Fruit fly (Drosophila melanogaster) whole organism, embryonic: ENCODE measurements around the gene Hsp70Aa.

Experiments used
- ATbp ChIP-seq: fragments of 200-800 bp; sonication (Bioruptor generic); optimal IDR thresholded peaks from 2 replicates; lab custom pipeline; 2017; ENCODE audit warnings: missing biosample characterization, mild to moderate bottlenecking, missing genetic modification characterization, missing genetic modification reagents
- CG10267 ChIP-seq: fragments of 200-800 bp; sonication (Bioruptor generic); optimal IDR thresholded peaks from 2 replicates; lab custom pipeline; 2018; ENCODE audit warnings: missing biosample characterization, mild to moderate bottlenecking, missing genetic modification characterization, moderate library complexity
- CG11093 ChIP-seq: fragments of 200-800 bp; sonication (Bioruptor generic); IDR thresholded peaks from 3 replicates; pipeline ENCODE4 v1.3.6; 2022; ENCODE audit warnings: missing biosample characterization, missing genetic modification characterization
- CG11504 ChIP-seq: fragments of 200-800 bp; sonication (Bioruptor generic); optimal IDR thresholded peaks from 3 replicates; lab custom pipeline; 2019; ENCODE audit warnings: missing biosample characterization, mild to moderate bottlenecking, missing genetic modification characterization, moderate library complexity
- CG11723 ChIP-seq: fragments of 200-800 bp; sonication (Bioruptor generic); optimal IDR thresholded peaks from 2 replicates; lab custom pipeline; 2017; ENCODE audit warnings: missing biosample characterization, mild to moderate bottlenecking, missing genetic modification characterization
- CG1233 ChIP-seq: fragments of 200-800 bp; sonication (Bioruptor generic); optimal IDR thresholded peaks from 4 replicates; lab custom pipeline; 2018; ENCODE audit warnings: missing biosample characterization, mild to moderate bottlenecking, missing genetic modification characterization
- CG12391 ChIP-seq: fragments of 200-800 bp; sonication (Bioruptor generic); optimal IDR thresholded peaks from 3 replicates; lab custom pipeline; 2018; ENCODE audit warnings: missing biosample characterization, mild to moderate bottlenecking, missing genetic modification characterization, moderate library complexity
- CG12942 ChIP-seq: fragments of 200-800 bp; sonication (Bioruptor generic); optimal IDR thresholded peaks from 3 replicates; lab custom pipeline; 2016; ENCODE audit warnings: missing biosample characterization, missing genetic modification characterization
- CG14710 ChIP-seq: fragments of 200-800 bp; sonication (Bioruptor generic); optimal IDR thresholded peaks from 3 replicates; lab custom pipeline; 2019; ENCODE audit warnings: missing biosample characterization, mild to moderate bottlenecking, missing genetic modification characterization, moderate library complexity
- CG14965 ChIP-seq: fragments of 200-800 bp; sonication (Bioruptor generic); optimal IDR thresholded peaks from 2 replicates; lab custom pipeline; 2016; ENCODE audit warnings: missing biosample characterization, missing genetic modification characterization, borderline replicate concordance
- CG18262 ChIP-seq: fragments of 200-800 bp; optimal IDR thresholded peaks from 3 replicates; lab custom pipeline; 2019; ENCODE audit warnings: missing biosample characterization, mild to moderate bottlenecking, missing genetic modification characterization, moderate library complexity
- CG2712 ChIP-seq: fragments of 200-800 bp; optimal IDR thresholded peaks from 3 replicates; lab custom pipeline; 2019; ENCODE audit warnings: missing biosample characterization, mild to moderate bottlenecking, missing genetic modification characterization, moderate library complexity
- CG31365 ChIP-seq: fragments of 200-800 bp; sonication (Bioruptor generic); optimal IDR thresholded peaks from 2 replicates; lab custom pipeline; 2018; ENCODE audit warnings: missing biosample characterization, mild to moderate bottlenecking, missing genetic modification characterization
- CG31441 ChIP-seq: fragments of 200-800 bp; sonication (Bioruptor generic); IDR thresholded peaks from 2 replicates; pipeline ENCODE4 v1.3.6; 2022; ENCODE audit warnings: missing biosample characterization, missing genetic modification characterization
- CG3995 ChIP-seq: fragments of 200-800 bp; sonication (Bioruptor generic); optimal IDR thresholded peaks from 3 replicates; lab custom pipeline; 2016; ENCODE audit warnings: missing biosample characterization, missing genetic modification characterization
- Chrac-16 ChIP-seq: fragments of 200-800 bp; sonication (Bioruptor generic); optimal IDR thresholded peaks from 3 replicates; lab custom pipeline; 2016; ENCODE audit warnings: missing biosample characterization, missing genetic modification characterization
- D19B ChIP-seq: fragments of 200-800 bp; sonication (Bioruptor generic); optimal IDR thresholded peaks from 2 replicates; lab custom pipeline; 2017; ENCODE audit warnings: missing biosample characterization, mild to moderate bottlenecking, missing genetic modification characterization
- Dll ChIP-seq: fragments of 200-800 bp; sonication (Bioruptor generic); IDR thresholded peaks from 4 replicates; pipeline ENCODE4 v1.3.6; 2022; ENCODE audit warnings: missing biosample characterization, missing genetic modification characterization; ENCODE audit not compliant: partially characterized antibody
- Drgx ChIP-seq: fragments of 200-800 bp; sonication (Bioruptor generic); IDR thresholded peaks from 2 replicates; pipeline ENCODE4 v1.3.6; 2022; ENCODE audit warnings: missing biosample characterization, missing genetic modification characterization
- E2f1 ChIP-seq: fragments of 200-800 bp; sonication (Bioruptor generic); IDR thresholded peaks from 2 replicates; pipeline ENCODE4 v1.3.6; 2022; ENCODE audit warnings: missing biosample characterization, missing genetic modification characterization
- Hr3 ChIP-seq: fragments of 200-800 bp; sonication (Bioruptor generic); optimal IDR thresholded peaks from 3 replicates; lab custom pipeline; 2016; ENCODE audit warnings: missing biosample characterization, missing genetic modification characterization
- NK7.1 ChIP-seq: fragments of 200-800 bp; sonication (Bioruptor generic); optimal IDR thresholded peaks from 3 replicates; lab custom pipeline; 2016; ENCODE audit warnings: missing biosample characterization, missing genetic modification characterization
- Nf-YB ChIP-seq: fragments of 200-800 bp; sonication (Bioruptor generic); optimal IDR thresholded peaks from 3 replicates; lab custom pipeline; 2019; ENCODE audit warnings: missing biosample characterization, mild to moderate bottlenecking, missing genetic modification characterization, moderate library complexity
- Ptx1 ChIP-seq: fragments of 200-800 bp; sonication (Bioruptor generic); IDR thresholded peaks from 2 replicates; pipeline ENCODE4 v1.3.6; 2022; ENCODE audit warnings: missing biosample characterization, missing genetic modification characterization
- Sox102F ChIP-seq: fragments of 200-800 bp; sonication (Bioruptor generic); optimal IDR thresholded peaks from 2 replicates; lab custom pipeline; 2018; ENCODE audit warnings: missing biosample characterization, mild to moderate bottlenecking, missing genetic modification characterization, moderate library complexity
- Trl ChIP-seq, 3 experiments: fragments of >200 bp in 2 of 3; fragments of 200-800 bp in 1 of 3; sonication (Bioruptor generic) in 1 of 3; optimal IDR thresholded peaks; 2 replicates in 1 of 3; 3 replicates in 2 of 3; lab custom pipeline; 2016 to 2017; ENCODE audit warnings: missing biosample characterization in 1 of 3, missing genetic modification characterization in 1 of 3
- chinmo ChIP-seq: fragments of 200-800 bp; sonication (Bioruptor generic); IDR thresholded peaks from 4 replicates; pipeline ENCODE4 v1.3.6; 2022; ENCODE audit warnings: missing biosample characterization, missing genetic modification characterization; ENCODE audit not compliant: partially characterized antibody
- crc ChIP-seq: fragments of 200-800 bp; sonication (Bioruptor generic); optimal IDR thresholded peaks from 2 replicates; lab custom pipeline; 2016; ENCODE audit warnings: missing biosample characterization, missing genetic modification characterization
- cwo ChIP-seq: fragments of 200-800 bp; sonication (Bioruptor generic); optimal IDR thresholded peaks from 3 replicates; lab custom pipeline; 2017; ENCODE audit warnings: missing biosample characterization, missing genetic modification characterization, mild to moderate bottlenecking, moderate library complexity, missing genetic modification reagents
- danr ChIP-seq: fragments of 200-800 bp; sonication (Bioruptor generic); IDR thresholded peaks from 2 replicates; pipeline ENCODE4 v1.3.6; 2022; ENCODE audit warnings: missing biosample characterization, missing genetic modification characterization
- dmrt11E ChIP-seq: fragments of 200-800 bp; sonication (Bioruptor generic); optimal IDR thresholded peaks from 3 replicates; lab custom pipeline; 2018; ENCODE audit warnings: missing biosample characterization, mild to moderate bottlenecking, missing genetic modification characterization, moderate library complexity
- exex ChIP-seq: fragments of 200-800 bp; sonication (Bioruptor generic); optimal IDR thresholded peaks from 4 replicates; lab custom pipeline; 2018; ENCODE audit warnings: missing biosample characterization, mild to moderate bottlenecking, missing genetic modification characterization, moderate library complexity
- fd64A ChIP-seq: fragments of 200-800 bp; sonication (Bioruptor generic); optimal IDR thresholded peaks from 3 replicates; lab custom pipeline; 2018; ENCODE audit warnings: missing biosample characterization, mild to moderate bottlenecking, missing genetic modification characterization
- gem ChIP-seq: fragments of 200-800 bp; sonication (Bioruptor generic); optimal IDR thresholded peaks from 2 replicates; lab custom pipeline; 2019; ENCODE audit warnings: missing biosample characterization, mild to moderate bottlenecking, missing genetic modification characterization, moderate library complexity
- gsb-n ChIP-seq: fragments of 200-800 bp; sonication (Bioruptor generic); optimal IDR thresholded peaks from 3 replicates; lab custom pipeline; 2018; ENCODE audit warnings: missing biosample characterization, mild to moderate bottlenecking, missing genetic modification characterization
- kah ChIP-seq: fragments of 200-800 bp; sonication (Bioruptor generic); optimal IDR thresholded peaks from 2 replicates; lab custom pipeline; 2018; ENCODE audit warnings: missing biosample characterization, mild to moderate bottlenecking, missing genetic modification characterization
- lola ChIP-seq, 3 experiments: fragments of >200 bp in 2 of 3; fragments of 200-800 bp in 1 of 3; sonication (Bioruptor generic) in 1 of 3; optimal IDR thresholded peaks; 2 replicates each; lab custom pipeline; 2017 to 2019; ENCODE audit warnings: missing biosample characterization in 3 of 3, missing genetic modification characterization in 3 of 3, mild to moderate bottlenecking in 1 of 3, moderate library complexity in 1 of 3
- mirr ChIP-seq: fragments of 200-800 bp; sonication (Bioruptor generic); optimal IDR thresholded peaks from 3 replicates; lab custom pipeline; 2018; ENCODE audit warnings: missing biosample characterization, mild to moderate bottlenecking, missing genetic modification characterization
- nmo ChIP-seq: fragments of 200-800 bp; sonication (Bioruptor generic); optimal IDR thresholded peaks from 2 replicates; lab custom pipeline; 2018; ENCODE audit warnings: missing biosample characterization, mild to moderate bottlenecking, missing genetic modification characterization, moderate library complexity
- org-1 ChIP-seq: fragments of 200-800 bp; sonication (Bioruptor generic); optimal IDR thresholded peaks from 2 replicates; lab custom pipeline; 2017; ENCODE audit warnings: missing biosample characterization, missing genetic modification characterization
- ranshi ChIP-seq: fragments of 200-800 bp; sonication (Bioruptor generic); IDR thresholded peaks from 2 replicates; pipeline ENCODE4 v1.3.6; 2022; ENCODE audit warnings: missing biosample characterization, missing genetic modification characterization
- row ChIP-seq: fragments of 200-800 bp; sonication (Bioruptor generic); IDR thresholded peaks from 3 replicates; pipeline ENCODE4 v1.3.6; 2022; ENCODE audit warnings: missing biosample characterization, missing genetic modification characterization
- wek ChIP-seq: fragments of 200-800 bp; sonication (Bioruptor generic); optimal IDR thresholded peaks from 3 replicates; lab custom pipeline; 2018; ENCODE audit warnings: missing biosample characterization, mild to moderate bottlenecking, missing genetic modification characterization, moderate library complexity
- zen2 ChIP-seq: fragments of 200-800 bp; sonication (Bioruptor generic); IDR thresholded peaks from 3 replicates; pipeline ENCODE4 v1.3.6; 2022; ENCODE audit warnings: missing biosample characterization, missing genetic modification characterization; ENCODE audit not compliant: partially characterized antibody

Gene Hsp70Aa

DNA sequence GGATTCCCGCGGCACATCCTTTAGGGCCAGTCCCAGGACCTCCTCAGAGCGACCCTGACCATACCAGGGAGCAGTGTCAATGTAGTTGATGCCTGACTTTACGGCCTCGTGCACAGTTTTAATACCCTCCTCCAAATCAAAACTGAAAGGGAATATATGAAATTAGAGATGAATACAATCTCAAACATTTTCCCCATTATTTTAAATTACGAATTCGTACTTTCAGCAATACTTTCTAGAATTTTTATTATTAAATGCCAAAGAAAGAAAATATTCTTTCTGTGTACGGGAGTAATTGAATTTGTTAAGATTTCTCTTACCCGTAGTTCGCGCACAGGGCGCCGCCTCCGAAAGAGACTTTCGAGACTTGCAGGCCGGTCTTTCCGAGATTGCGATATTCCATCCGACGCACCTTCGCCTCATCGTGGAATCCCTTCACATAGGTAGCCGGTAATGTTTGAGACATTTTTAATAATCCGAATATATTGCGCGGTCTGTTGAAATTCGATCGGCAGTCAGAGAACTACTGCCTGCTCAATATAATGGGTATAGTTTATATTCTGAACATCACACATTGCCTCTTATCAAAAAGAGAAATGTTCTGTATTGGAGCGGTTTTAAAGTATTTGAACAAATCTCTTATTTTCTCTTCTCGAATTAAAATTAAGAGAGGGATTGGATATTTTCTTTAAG is 23.7 kb upstream of the Hsp70Aa start, which contains the start of gene CG18547 (continued):
- 0 out of 4 replicates have a peak, but pooled peaks have one; percentile 53 for TF ChIP-seq chinmo (GFP tag; lab: Robert Waterston, UW)
- TF ChIP-seq Drgx: peak; percentile 53
- TF ChIP-seq CG14965 (GFP tag; lab: Kevin White, UChicago): no peak
- TF ChIP-seq Trl (optimal IDR thresholded peaks at IDR 0.05; lab: Kevin White, UChicago): peak; percentile 61 to 74
- TF ChIP-seq Trl (GFP tag; optimal IDR thresholded peaks at IDR 0.05; lab: Kevin White, UChicago): no peak
- TF ChIP-seq zen2 (GFP tag; lab: Robert Waterston, UW): no peak

dm6 chr3R:11978278-11978677 is 21.9 kb upstream of the Hsp70Aa start:
- TF ChIP-seq CG11723 (GFP tag; lab: Kevin White, UChicago) (no peak), CG1233 (GFP tag; lab: Kevin White, UChicago) (no peak), CG3995 (GFP tag; lab: Kevin White, UChicago) (no peak), danr (GFP tag; lab: Robert Waterston, UW) (no peak), cwo (GFP tag; lab: Kevin White, UChicago) (no peak), CG14710 (tag; lab: Kevin White, UChicago) (no peak), exex (tag; lab: Kevin White, UChicago) (peak; percentile 68)

DNA sequence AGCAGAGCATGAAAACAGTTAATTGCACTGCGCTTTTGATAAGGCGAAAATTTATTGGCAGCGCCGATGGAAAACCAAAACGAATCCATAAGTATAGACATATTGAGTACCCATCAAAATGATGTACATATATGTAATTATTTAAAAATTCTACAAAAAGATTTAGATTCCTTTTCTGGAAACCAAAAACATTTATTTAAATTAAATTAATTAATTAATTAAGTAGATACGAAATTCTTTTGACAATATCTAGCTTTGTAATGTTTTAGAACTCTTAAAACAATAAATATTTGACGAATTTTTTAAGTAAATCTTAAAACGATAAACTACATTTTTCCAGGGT is 21.0 kb upstream of the Hsp70Aa start:
- TF ChIP-seq row: peak; percentile 26; the same call in 1 of the 3 replicates
- no peak for TF ChIP-seq ATbp (GFP tag; lab: Kevin White, UChicago)
- peak; percentile 38 for TF ChIP-seq CG2712 (tag; lab: Kevin White, UChicago)
- 0 out of 2 replicates have a peak, but pooled peaks have one; percentile 47 for TF ChIP-seq CG31441 (GFP tag; lab: Robert Waterston, UW)
- peak; percentile 58 for TF ChIP-seq D19B (GFP tag; lab: Kevin White, UChicago)
- TF ChIP-seq NK7.1 (GFP tag; lab: Kevin White, UChicago): no peak
- TF ChIP-seq nmo (GFP tag; lab: Kevin White, UChicago): peak; percentile 1
- TF ChIP-seq gsb-n (tag; lab: Kevin White, UChicago): peak; percentile 41
- TF ChIP-seq Dll (GFP tag; lab: Robert Waterston, UW): no peak
- TF ChIP-seq ranshi (GFP tag; lab: Robert Waterston, UW): no peak
- TF ChIP-seq Nf-YB (GFP tag; lab: Kevin White, UChicago): no peak
- peak; percentile 28 for TF ChIP-seq CG12391
- TF ChIP-seq org-1 (GFP tag; lab: Kevin White, UChicago): no peak
- TF ChIP-seq Ptx1 (GFP tag; lab: Robert Waterston, UW): no peak
- no peak for TF ChIP-seq crc
- TF ChIP-seq E2f1 (GFP tag; lab: Robert Waterston, UW): no peak
- TF ChIP-seq CG11093 (GFP tag; lab: Robert Waterston, UW): no peak
- no peak for TF ChIP-seq mirr (GFP tag; lab: Kevin White, UChicago)
- peak; percentile 21 for TF ChIP-seq dmrt11E
- no peak for TF ChIP-seq CG31365 (tag; lab: Kevin White, UChicago)
- TF ChIP-seq fd64A (GFP tag; lab: Kevin White, UChicago): no peak
- peak; percentile 1 for TF ChIP-seq CG10267 (tag; lab: Kevin White, UChicago)
- peak; percentile 48 for TF ChIP-seq gem
- peak; percentile 34 for TF ChIP-seq CG18262 (tag; lab: Kevin White, UChicago)
- TF ChIP-seq kah (GFP tag; lab: Kevin White, UChicago): no peak
- peak; percentile 18; the same call in 1 of the 2 replicates for TF ChIP-seq Drgx
- no peak for TF ChIP-seq Chrac-16 (GFP tag; lab: Kevin White, UChicago)
- no peak for TF ChIP-seq CG12942
- no peak for TF ChIP-seq Hr3 (GFP tag; lab: Kevin White, UChicago)
- TF ChIP-seq CG11504 (tag; lab: Kevin White, UChicago): peak; percentile 18
- TF ChIP-seq wek (GFP tag; lab: Kevin White, UChicago): no peak
- peak; percentile 29 for TF ChIP-seq Sox102F
- peak in 1 of 3 experiments; percentile 11 for TF ChIP-seq lola (GFP tag; optimal IDR thresholded peaks at IDR 0.05; lab: Kevin White, UChicago)
